Fruit fly (Drosophila melanogaster): ENCODE measurements around the gene CG13893.

DNA sequence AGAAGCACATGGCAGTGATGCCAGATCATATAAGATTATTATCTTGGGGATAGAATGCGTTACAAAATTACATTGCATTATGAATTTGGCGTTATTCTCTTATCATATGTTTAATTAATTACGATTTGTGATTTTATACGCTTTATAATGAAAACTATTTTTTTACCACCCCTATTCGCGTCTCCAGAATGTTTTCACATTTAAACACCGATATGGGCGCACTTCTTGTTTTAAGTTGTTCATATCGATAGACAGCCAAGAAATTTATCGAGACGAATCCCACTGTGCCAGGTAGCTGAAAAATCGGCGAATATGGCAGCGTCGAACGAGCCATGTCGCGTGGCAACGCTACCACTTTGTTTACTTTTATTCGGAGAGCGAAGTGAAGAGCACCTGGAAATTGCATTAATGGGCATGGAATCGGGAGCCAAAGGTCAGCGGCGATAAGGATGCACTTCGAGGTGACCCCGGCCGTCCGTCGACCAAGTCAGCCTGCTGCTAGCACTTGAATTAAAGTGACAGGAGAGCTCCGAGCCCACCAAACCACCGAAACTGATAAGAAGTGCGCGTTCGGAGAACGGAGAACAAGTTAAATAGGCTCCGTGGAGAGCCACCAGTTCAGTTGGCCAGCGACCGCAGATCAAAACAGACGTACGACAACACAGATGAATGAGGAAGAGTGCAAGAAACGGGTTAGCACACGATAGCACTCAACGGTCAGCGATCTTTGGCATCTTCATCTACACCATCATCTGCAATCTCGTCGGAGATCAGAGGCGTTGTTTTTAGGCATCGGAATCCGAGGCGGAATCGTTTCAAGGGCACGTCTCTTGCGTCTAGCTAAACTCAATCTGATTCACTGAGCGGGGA is 44.6 kb upstream of the CG13893 start, which contains the start of gene Gale:
- no peak for TF ChIP-seq Hr4 (GFP tag; optimal IDR thresholded peaks at IDR 0.05)
- no peak for TF ChIP-seq Lpt (GFP tag; optimal IDR thresholded peaks at IDR 0.05)
- peak; percentile 54 for TF ChIP-seq CG9139 (GFP tag; optimal IDR thresholded peaks at IDR 0.05)
- no peak for TF ChIP-seq OdsH (GFP tag; optimal IDR thresholded peaks at IDR 0.05)
- TF ChIP-seq CG4318 (GFP tag; optimal IDR thresholded peaks at IDR 0.05), result no peak
- no peak for TF ChIP-seq acj6 (GFP tag; optimal IDR thresholded peaks at IDR 0.05)
- no peak for TF ChIP-seq lz (GFP tag; optimal IDR thresholded peaks at IDR 0.05)
- peak; percentile 17 for TF ChIP-seq net (GFP tag; optimal IDR thresholded peaks at IDR 0.05)

Measured in whole organism, prepupa.